Fruit fly (Drosophila melanogaster) whole organism, embryonic: ENCODE data around the gene CG6951.

Experiments
- Antp ChIP-seq: fragments of 200-800 bp; sonication (Bioruptor generic); optimal IDR thresholded peaks from 3 replicates; lab custom pipeline; 2016; ENCODE audit warnings: missing biosample characterization, missing genetic modification characterization
- Awh ChIP-seq: fragments of 200-800 bp; sonication (Bioruptor generic); IDR thresholded peaks from 2 replicates; pipeline ENCODE4, ENCODE4 v1.3.6; 2022; ENCODE audit warnings: missing biosample characterization, missing genetic modification characterization
- CG11398 ChIP-seq: fragments of 200-800 bp; sonication (Bioruptor generic); optimal IDR thresholded peaks from 2 replicates; lab custom pipeline; 2016; ENCODE audit warnings: missing biosample characterization, missing genetic modification characterization
- CG14441 ChIP-seq: fragments of 200-800 bp; sonication (Bioruptor generic); IDR thresholded peaks from 2 replicates; pipeline ENCODE4 v1.3.6; 2022; ENCODE audit warnings: missing biosample characterization, missing genetic modification characterization
- CG14667 ChIP-seq: fragments of 200-800 bp; sonication (Bioruptor generic); IDR thresholded peaks from 2 replicates; pipeline ENCODE4 v1.3.6; 2022; ENCODE audit warnings: missing biosample characterization, missing genetic modification characterization
- CG14710 ChIP-seq: fragments of 200-800 bp; sonication (Bioruptor generic); optimal IDR thresholded peaks from 3 replicates; lab custom pipeline; 2019; ENCODE audit warnings: missing biosample characterization, mild to moderate bottlenecking, missing genetic modification characterization, moderate library complexity
- CG14965 ChIP-seq: fragments of 200-800 bp; sonication (Bioruptor generic); optimal IDR thresholded peaks from 2 replicates; lab custom pipeline; 2016; ENCODE audit warnings: missing biosample characterization, missing genetic modification characterization, borderline replicate concordance
- CG1647 ChIP-seq: fragments of 200-800 bp; sonication (Bioruptor generic); optimal IDR thresholded peaks from 3 replicates; lab custom pipeline; 2016; ENCODE audit warnings: missing biosample characterization, missing genetic modification characterization
- CG17186 ChIP-seq: fragments of 200-800 bp; sonication (Bioruptor generic); optimal IDR thresholded peaks from 3 replicates; lab custom pipeline; 2017; ENCODE audit warnings: missing biosample characterization, missing genetic modification reagents, missing genetic modification characterization
- CG2120 ChIP-seq: fragments of 200-800 bp; sonication (Bioruptor generic); optimal IDR thresholded peaks from 3 replicates; lab custom pipeline; 2016; ENCODE audit warnings: missing biosample characterization, missing genetic modification characterization
- CG4854 ChIP-seq: fragments of 200-800 bp; sonication (Bioruptor generic); optimal IDR thresholded peaks from 2 replicates; lab custom pipeline; 2016; ENCODE audit warnings: missing biosample characterization, missing genetic modification characterization, inconsistent platforms
- CG6689 ChIP-seq: fragments of 200-800 bp; sonication (Bioruptor generic); IDR thresholded peaks from 2 replicates; pipeline ENCODE4 v1.3.6; 2022; ENCODE audit warnings: missing biosample characterization, missing genetic modification characterization
- CG6854 ChIP-seq: fragments of 200-800 bp; sonication (Bioruptor generic); optimal IDR thresholded peaks from 3 replicates; lab custom pipeline; 2017; ENCODE audit warnings: missing biosample characterization, mild to moderate bottlenecking, missing genetic modification characterization
- CG8089 ChIP-seq: fragments of 200-800 bp; sonication (Bioruptor generic); optimal IDR thresholded peaks from 3 replicates; lab custom pipeline; 2016; ENCODE audit warnings: missing biosample characterization, missing genetic modification characterization
- CG8478 ChIP-seq: fragments of >200 bp; optimal IDR thresholded peaks from 2 replicates; lab custom pipeline; 2018
- CrebB ChIP-seq: fragments of 200-800 bp; sonication (Bioruptor generic); optimal IDR thresholded peaks from 3 replicates; lab custom pipeline; 2018; ENCODE audit warnings: missing biosample characterization, mild to moderate bottlenecking, missing genetic modification characterization
- Dfd ChIP-seq, 2 experiments: fragments of >200 bp; optimal IDR thresholded peaks; 2 replicates each; lab custom pipeline; 2017; ENCODE audit warnings: missing biosample characterization in 2 of 2, missing genetic modification characterization in 2 of 2
- Dp ChIP-seq: fragments of 200-800 bp; sonication (Bioruptor generic); optimal IDR thresholded peaks from 2 replicates; lab custom pipeline; 2018; ENCODE audit warnings: missing biosample characterization, mild to moderate bottlenecking, missing genetic modification characterization, moderate library complexity
- HLH3B ChIP-seq: fragments of 200-800 bp; sonication (Bioruptor generic); IDR thresholded peaks from 2 replicates; pipeline ENCODE4 v1.3.6; 2022; ENCODE audit warnings: missing biosample characterization, missing genetic modification characterization
- HLH4C ChIP-seq: fragments of 200-800 bp; sonication (Bioruptor generic); IDR thresholded peaks from 3 replicates; pipeline ENCODE4 v1.3.6; 2022; ENCODE audit warnings: missing biosample characterization, missing genetic modification characterization; ENCODE audit not compliant: partially characterized antibody
- HmgZ ChIP-seq: fragments of 200-800 bp; sonication (Bioruptor generic); optimal IDR thresholded peaks from 2 replicates; lab custom pipeline; 2018; ENCODE audit warnings: missing biosample characterization, mild to moderate bottlenecking, missing genetic modification characterization
- Hr78 ChIP-seq, 2 experiments: fragments of 200-800 bp in 1 of 2; fragments of >200 bp in 1 of 2; sonication (Bioruptor generic) in 1 of 2; optimal IDR thresholded peaks; 2 replicates each; lab custom pipeline; 2017 to 2019; ENCODE audit warnings: missing biosample characterization in 2 of 2, missing genetic modification characterization in 2 of 2, mild to moderate bottlenecking in 1 of 2, moderate library complexity in 1 of 2
- MTF-1 ChIP-seq: fragments of 200-800 bp; sonication (Bioruptor generic); optimal IDR thresholded peaks from 2 replicates; lab custom pipeline; 2018; ENCODE audit warnings: missing biosample characterization, mild to moderate bottlenecking, missing genetic modification characterization, borderline replicate concordance
- Max ChIP-seq: fragments of 200-800 bp; sonication (Bioruptor generic); optimal IDR thresholded peaks from 2 replicates; lab custom pipeline; 2016; ENCODE audit warnings: missing biosample characterization, mild to moderate bottlenecking, missing genetic modification characterization
- Med ChIP-seq: fragments of 200-800 bp; sonication (Bioruptor generic); peaks from one replicate; lab custom pipeline; 2016; ENCODE audit warnings: missing biosample characterization, missing genetic modification characterization, mild to moderate bottlenecking, inconsistent platforms, moderate library complexity
- Neu2 ChIP-seq: fragments of 200-800 bp; sonication (Bioruptor generic); optimal IDR thresholded peaks from 3 replicates; lab custom pipeline; 2016; ENCODE audit warnings: missing biosample characterization, missing genetic modification characterization, borderline replicate concordance
- Nf-YB ChIP-seq: fragments of 200-800 bp; sonication (Bioruptor generic); optimal IDR thresholded peaks from 3 replicates; lab custom pipeline; 2019; ENCODE audit warnings: missing biosample characterization, mild to moderate bottlenecking, missing genetic modification characterization, moderate library complexity
- TFAM ChIP-seq: fragments of 200-800 bp; sonication (Bioruptor generic); optimal IDR thresholded peaks from 2 replicates; lab custom pipeline; 2017; ENCODE audit warnings: missing biosample characterization, missing genetic modification characterization, inconsistent platforms
- Taf1 ChIP-seq: fragments of 200-800 bp; sonication (Bioruptor generic); IDR thresholded peaks from 2 replicates; pipeline ENCODE4 v1.3.6; 2022; ENCODE audit warnings: missing biosample characterization, missing genetic modification characterization
- ac ChIP-seq: fragments of 200-800 bp; sonication (Bioruptor generic); optimal IDR thresholded peaks from 3 replicates; lab custom pipeline; 2017; ENCODE audit warnings: missing biosample characterization, mild to moderate bottlenecking, missing genetic modification characterization
- amos ChIP-seq: fragments of 200-800 bp; sonication (Bioruptor generic); IDR thresholded peaks from 2 replicates; pipeline ENCODE4 v1.3.6; 2022; ENCODE audit warnings: missing biosample characterization, missing genetic modification characterization; ENCODE audit not compliant: partially characterized antibody
- cato ChIP-seq: fragments of 200-800 bp; sonication (Bioruptor generic); optimal IDR thresholded peaks from 2 replicates; lab custom pipeline; 2016; ENCODE audit warnings: missing biosample characterization, missing genetic modification characterization, borderline replicate concordance
- chinmo ChIP-seq: fragments of 200-800 bp; sonication (Bioruptor generic); IDR thresholded peaks from 4 replicates; pipeline ENCODE4 v1.3.6; 2022; ENCODE audit warnings: missing biosample characterization, missing genetic modification characterization; ENCODE audit not compliant: partially characterized antibody
- dimm ChIP-seq: fragments of 200-800 bp; sonication (Bioruptor generic); IDR thresholded peaks from 2 replicates; pipeline ENCODE4 v1.3.6; 2022; ENCODE audit warnings: missing biosample characterization, missing genetic modification characterization
- disco-r ChIP-seq: fragments of 200-800 bp; sonication (Bioruptor generic); optimal IDR thresholded peaks from 2 replicates; lab custom pipeline; 2016; ENCODE audit warnings: missing biosample characterization, missing genetic modification characterization
- ewg ChIP-seq: fragments of 200-800 bp; sonication (Bioruptor generic); optimal IDR thresholded peaks from 3 replicates; lab custom pipeline; 2017; ENCODE audit warnings: mild to moderate bottlenecking, missing biosample characterization, missing genetic modification reagents, missing genetic modification characterization
- gce ChIP-seq: fragments of 200-800 bp; sonication (Bioruptor generic); IDR thresholded peaks from 3 replicates; pipeline ENCODE4 v1.3.6; 2022; ENCODE audit warnings: missing biosample characterization, missing genetic modification characterization
- ken ChIP-seq: fragments of 200-800 bp; sonication (Bioruptor generic); IDR thresholded peaks from 3 replicates; pipeline ENCODE4 v1.3.6; 2022; ENCODE audit warnings: missing biosample characterization, missing genetic modification characterization
- maf-S ChIP-seq: fragments of 200-800 bp; sonication (Bioruptor generic); optimal IDR thresholded peaks from 2 replicates; lab custom pipeline; 2016; ENCODE audit warnings: missing biosample characterization, missing genetic modification characterization
- nmo ChIP-seq: fragments of 200-800 bp; sonication (Bioruptor generic); optimal IDR thresholded peaks from 2 replicates; lab custom pipeline; 2018; ENCODE audit warnings: missing biosample characterization, mild to moderate bottlenecking, missing genetic modification characterization, moderate library complexity
- nom ChIP-seq: fragments of 200-800 bp; sonication (Bioruptor generic); optimal IDR thresholded peaks from 2 replicates; lab custom pipeline; 2017; ENCODE audit warnings: missing biosample characterization, missing genetic modification characterization, mild to moderate bottlenecking, moderate library complexity, missing genetic modification reagents
- otp ChIP-seq: fragments of 200-800 bp; sonication (Bioruptor generic); IDR thresholded peaks from 3 replicates; pipeline ENCODE4, ENCODE4 v1.3.6; 2022; ENCODE audit warnings: missing biosample characterization, missing genetic modification characterization
- pita ChIP-seq: fragments of 200-800 bp; sonication (Bioruptor generic); optimal IDR thresholded peaks from 2 replicates; lab custom pipeline; 2017; ENCODE audit warnings: missing biosample characterization, mild to moderate bottlenecking, missing genetic modification characterization
- rib ChIP-seq: fragments of 200-800 bp; sonication (Bioruptor generic); IDR thresholded peaks from 2 replicates; pipeline ENCODE4 v1.3.6; 2022; ENCODE audit warnings: missing biosample characterization, missing genetic modification characterization
- sob ChIP-seq: fragments of 200-800 bp; sonication (Bioruptor generic); IDR thresholded peaks from 2 replicates; pipeline ENCODE4 v1.3.6; 2022; ENCODE audit warnings: missing biosample characterization, missing genetic modification characterization
- stwl ChIP-seq: fragments of 200-800 bp; sonication (Bioruptor generic); optimal IDR thresholded peaks from 3 replicates; lab custom pipeline; 2018; ENCODE audit warnings: missing biosample characterization, mild to moderate bottlenecking, missing genetic modification characterization, moderate library complexity
- trh ChIP-seq: fragments of 200-800 bp; sonication (Bioruptor generic); optimal IDR thresholded peaks from 2 replicates; lab custom pipeline; 2016; ENCODE audit warnings: missing biosample characterization, missing genetic modification characterization
- unpg ChIP-seq: fragments of 200-800 bp; sonication (Bioruptor generic); optimal IDR thresholded peaks from 3 replicates; lab custom pipeline; 2018; ENCODE audit warnings: missing biosample characterization, mild to moderate bottlenecking, missing genetic modification characterization, moderate library complexity
- yki ChIP-seq: fragments of >200 bp; optimal IDR thresholded peaks from 3 replicates; lab custom pipeline; 2018
- zfh1 ChIP-seq: fragments of 200-800 bp; sonication (Bioruptor generic); IDR thresholded peaks from 3 replicates; pipeline ENCODE4 v1.3.6; 2022; ENCODE audit warnings: missing biosample characterization, missing genetic modification characterization

The CG6951 gene

DNA sequence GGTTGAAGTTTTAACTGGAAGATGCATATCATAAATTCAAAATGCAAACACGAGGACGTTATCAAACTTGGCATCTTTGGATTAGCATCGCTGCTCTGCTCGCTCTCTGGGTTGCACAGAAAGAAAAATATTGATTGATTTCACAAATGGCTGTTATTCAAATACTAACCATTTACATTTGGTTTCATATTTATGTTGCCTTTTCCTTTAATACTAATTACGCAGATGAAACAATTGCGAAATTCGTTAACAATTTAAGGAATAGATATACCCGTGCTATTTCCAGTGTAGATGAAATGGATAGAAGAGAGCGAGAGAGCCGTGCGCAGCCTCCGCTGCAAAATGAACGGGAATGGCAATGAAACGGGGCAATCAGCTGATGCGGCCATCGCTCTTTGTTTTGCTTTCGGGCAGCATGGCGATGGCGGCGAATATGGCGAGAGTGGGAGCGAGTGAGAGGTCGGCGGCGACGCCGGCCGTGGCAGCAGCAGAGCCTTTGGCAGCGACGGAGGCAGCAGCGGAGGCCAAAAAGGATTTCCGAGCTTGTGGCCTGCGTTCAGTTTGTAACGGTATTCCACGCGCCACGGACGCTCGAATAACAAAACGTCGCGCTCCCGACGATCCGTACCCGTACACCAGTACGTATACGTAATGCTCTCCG, 6.6 kb downstream of the CG6951 start, which contains the start of gene rdgC (continued):
- TF ChIP-seq trh (GFP tag; lab: Kevin White, UChicago) (peak; percentile 89), maf-S (GFP tag; lab: Kevin White, UChicago) (peak; percentile 94), Dfd (GFP tag; optimal IDR thresholded peaks at IDR 0.05; lab: Kevin White, UChicago) (no peak), CG14667 (GFP tag; lab: Robert Waterston, UW) (peak; percentile 92), MTF-1 (GFP tag; lab: Kevin White, UChicago) (peak; percentile 88), ken (GFP tag; lab: Robert Waterston, UW) (peak; percentile 94), ewg (GFP tag; lab: Kevin White, UChicago) (peak; percentile 96), Nf-YB (peak; percentile 80), gce (GFP tag; lab: Robert Waterston, UW) (peak; percentile 96), CG11398 (GFP tag; lab: Kevin White, UChicago) (peak; percentile 93), rib (peak; percentile 90), CG6689 (GFP tag; lab: Robert Waterston, UW) (peak; percentile 96), HmgZ (tag; lab: Kevin White, UChicago) (peak; percentile 94), CG6854 (peak; percentile 94), CG8478 (lab: Kevin White, UChicago) (no peak), stwl (tag; lab: Kevin White, UChicago) (no peak), disco-r (peak; percentile 91), chinmo (GFP tag; lab: Robert Waterston, UW) (no peak), otp (GFP tag; lab: Robert Waterston, UW) (peak; percentile 94), zfh1 (peak; percentile 97), Hr78 (GFP tag; optimal IDR thresholded peaks at IDR 0.05; lab: Kevin White, UChicago) (peak in 1 of 2 experiments; percentile 78), CG14965 (GFP tag; lab: Kevin White, UChicago) (peak; percentile 81), nom (no peak), ac (peak; percentile 22), dimm (peak; percentile 77), Dp (no peak), pita (no peak), unpg (GFP tag; lab: Kevin White, UChicago) (peak; percentile 97), CG8089 (GFP tag; lab: Kevin White, UChicago) (peak; percentile 94), nmo (GFP tag; lab: Kevin White, UChicago) (peak; percentile 94), HLH3B (GFP tag; lab: Robert Waterston, UW) (peak; percentile 97), Med (peak; percentile 99), CG14710 (tag; lab: Kevin White, UChicago) (peak; percentile 78), Taf1 (GFP tag; lab: Robert Waterston, UW) (peak; percentile 87), Awh (GFP tag; lab: Robert Waterston, UW) (peak; percentile 97), Neu2 (GFP tag; lab: Kevin White, UChicago) (peak; percentile 64), Max (peak; percentile 92), CG4854 (GFP tag; lab: Kevin White, UChicago) (peak; percentile 94), sob (peak; percentile 97), cato (peak; percentile 87), CG17186 (GFP tag; lab: Kevin White, UChicago) (peak; percentile 77), Antp (peak; percentile 96), TFAM (GFP tag; lab: Kevin White, UChicago) (peak; percentile 77), CrebB (tag; lab: Kevin White, UChicago) (peak; percentile 95), amos (GFP tag; lab: Robert Waterston, UW) (0 out of 2 replicates have a peak, but pooled peaks have one; percentile 17), yki (no peak), CG14441 (GFP tag; lab: Robert Waterston, UW) (peak; percentile 97), CG1647 (GFP tag; lab: Kevin White, UChicago) (peak; percentile 96), CG2120 (GFP tag; lab: Kevin White, UChicago) (peak; percentile 97), HLH4C (GFP tag; lab: Robert Waterston, UW) (no peak)
